Worm (Caenorhabditis elegans): ENCODE measurements around the gene cif-1.
A peak's percentile ranks its signal among the peaks of the same experiment; 100 is the strongest.

ce11 chrIV:4705182-4705581, 5.4 kb downstream of the cif-1 start:
- TF ChIP-seq ceh-13 (GFP tag; optimal IDR thresholded peaks at IDR 0.05) (no peak), ets-7 (tag; optimal IDR thresholded peaks at IDR 0.05) (no peak), ama-1 (optimal IDR thresholded peaks at IDR 0.05) (no peak), hnd-1 (tag; optimal IDR thresholded peaks at IDR 0.05) (no peak), F13C5.2 (tag; optimal IDR thresholded peaks at IDR 0.05) (no peak), aly-1 (tag; optimal IDR thresholded peaks at IDR 0.05) (no peak), tbx-11 (GFP tag; IDR thresholded peaks at IDR 0.05) (no peak), pes-1 (GFP tag; IDR thresholded peaks at IDR 0.05) (no peak; the same call in 1 of the 2 replicates), sea-1 (GFP tag; conservative IDR thresholded peaks at IDR 0.05) (0 out of 2 replicates have a peak, but pooled peaks have one; percentile 11), flt-1 (GFP tag; IDR thresholded peaks at IDR 0.05) (no peak), hmbx-1 (tag; optimal IDR thresholded peaks at IDR 0.05) (no peak)
